Worm (Caenorhabditis elegans) whole organism, young adult: Measurements from ENCODE around the gene sel-1.
A peak's percentile ranks its signal among the peaks of the same experiment; 100 is the strongest.

Experiments
- B0336.3 ChIP-seq: fragments of 200-800 bp; sonication (Bioruptor generic); IDR thresholded peaks from 2 replicates; pipeline ENCODE4 v1.3.6; 2022; ENCODE audit warnings: missing genetic modification characterization, missing compliant biosample characterization
- F10E7.11 ChIP-seq: sonication (generic microtip); optimal IDR thresholded peaks from 2 replicates; lab custom pipeline; 2017; ENCODE audit warnings: mild to moderate bottlenecking, missing genetic modification characterization, moderate library complexity, missing compliant biosample characterization
- F22D6.2 ChIP-seq: sonication (generic microtip); optimal IDR thresholded peaks from 2 replicates; lab custom pipeline; 2016; ENCODE audit warnings: mild to moderate bottlenecking, missing genetic modification characterization, missing compliant biosample characterization
- F52B5.7 ChIP-seq: sonication (generic microtip); optimal IDR thresholded peaks from 2 replicates; lab custom pipeline; 2016; ENCODE audit warnings: mild to moderate bottlenecking, missing genetic modification characterization, missing compliant biosample characterization
- F55B11.4 ChIP-seq: sonication (generic microtip); optimal IDR thresholded peaks from 2 replicates; lab custom pipeline; 2016; ENCODE audit warnings: missing compliant biosample characterization, missing genetic modification characterization, borderline replicate concordance; ENCODE audit not compliant: insufficient read depth
- Y56A3A.18 ChIP-seq: fragments of 200-800 bp; sonication (Bioruptor generic); IDR thresholded peaks from 2 replicates; pipeline ENCODE4 v1.3.6; 2022; ENCODE audit warnings: missing genetic modification reagents, missing genetic modification characterization, missing compliant biosample characterization
- aptf-2 ChIP-seq: fragments of 200-800 bp; sonication (Bioruptor generic); conservative IDR thresholded peaks from 2 replicates; pipeline ENCODE4 v1.3.6; 2022; ENCODE audit warnings: missing genetic modification reagents, missing genetic modification characterization, missing compliant biosample characterization
- aptf-3 ChIP-seq: fragments of 200-800 bp; sonication (Bioruptor generic); IDR thresholded peaks from 2 replicates; pipeline ENCODE4 v1.3.6; 2022; ENCODE audit warnings: missing genetic modification characterization, missing compliant biosample characterization
- athp-1 ChIP-seq: sonication (generic microtip); optimal IDR thresholded peaks from 2 replicates; lab custom pipeline; 2017; ENCODE audit warnings: mild to moderate bottlenecking, missing genetic modification characterization, missing compliant biosample characterization
- bed-2 ChIP-seq: fragments of 200-800 bp; sonication (Bioruptor generic); IDR thresholded peaks from 2 replicates; pipeline ENCODE4 v1.3.6; 2022; ENCODE audit warnings: missing genetic modification reagents, missing genetic modification characterization, missing compliant biosample characterization
- cebp-1 ChIP-seq, 2 experiments: fragments of 200-800 bp in 1 of 2; sonication (Bioruptor generic) in 1 of 2; sonication (generic microtip) in 1 of 2; IDR thresholded peaks in 1 of 2; optimal IDR thresholded peaks in 1 of 2; 2 replicates each; pipeline versions ENCODE4 v1.3.6 to Lab custom; 2017 to 2022; ENCODE audit warnings: missing compliant biosample characterization in 2 of 2, missing genetic modification characterization in 2 of 2, mild to moderate bottlenecking in 1 of 2, missing genetic modification reagents in 1 of 2, moderate library complexity in 1 of 2
- ceh-27 ChIP-seq: fragments of 200-800 bp; sonication (Bioruptor generic); optimal IDR thresholded peaks from 2 replicates; lab custom pipeline; 2018; ENCODE audit warnings: mild to moderate bottlenecking, missing genetic modification characterization, moderate library complexity, missing compliant biosample characterization
- chd-7 ChIP-seq: sonication (generic microtip); optimal IDR thresholded peaks from 2 replicates; lab custom pipeline; 2016; ENCODE audit warnings: mild to moderate bottlenecking, missing genetic modification characterization, moderate library complexity, missing compliant biosample characterization
- dox-1 ChIP-seq: fragments of 200-800 bp; sonication (Bioruptor generic); IDR thresholded peaks from 2 replicates; pipeline ENCODE4 v1.3.6; 2022; ENCODE audit warnings: missing genetic modification reagents, missing genetic modification characterization, missing compliant biosample characterization
- efl-1 ChIP-seq: fragments of 150-350 bp; optimal IDR thresholded peaks from 2 replicates; lab custom pipeline; 2014; ENCODE audit warnings: missing biosample characterization, missing genetic modification reagents, missing genetic modification characterization
- egrh-3 ChIP-seq: fragments of 200-800 bp; sonication (Bioruptor generic); IDR thresholded peaks from 2 replicates; pipeline ENCODE4 v1.3.6; 2022; ENCODE audit warnings: missing genetic modification reagents, missing genetic modification characterization, missing compliant biosample characterization
- ekl-4 ChIP-seq: fragments of 200-800 bp; sonication (Bioruptor generic); IDR thresholded peaks from 2 replicates; pipeline ENCODE4 v1.3.6; 2022; ENCODE audit warnings: missing genetic modification reagents, missing genetic modification characterization, missing compliant biosample characterization
- hlh-26 ChIP-seq: fragments of 200-800 bp; sonication (Bioruptor generic); conservative IDR thresholded peaks from 2 replicates; pipeline ENCODE4 v1.3.6; 2022; ENCODE audit warnings: missing genetic modification reagents, missing genetic modification characterization, missing compliant biosample characterization
- hsf-1 ChIP-seq: fragments of 200-800 bp; sonication (Bioruptor generic); IDR thresholded peaks from 2 replicates; pipeline ENCODE4 v1.3.6; 2022; ENCODE audit warnings: missing genetic modification reagents, missing genetic modification characterization, missing compliant biosample characterization
- lin-54 ChIP-seq: fragments of 200-800 bp; sonication (Bioruptor generic); optimal IDR thresholded peaks from 2 replicates; lab custom pipeline; 2018; ENCODE audit warnings: mild to moderate bottlenecking, missing genetic modification characterization, missing compliant biosample characterization
- madf-3 ChIP-seq: fragments of 200-800 bp; sonication (Bioruptor generic); IDR thresholded peaks from 2 replicates; pipeline ENCODE4 v1.3.6; 2022; ENCODE audit warnings: missing genetic modification reagents, missing genetic modification characterization, missing compliant biosample characterization
- nfya-1 ChIP-seq: sonication (generic microtip); optimal IDR thresholded peaks from 2 replicates; lab custom pipeline; 2017; ENCODE audit warnings: antibody characterized with exemption, missing compliant biosample characterization, missing genetic modification characterization, borderline replicate concordance; ENCODE audit not compliant: insufficient read depth
- nfyb-1 ChIP-seq: fragments of 200-800 bp; sonication (Bioruptor generic); IDR thresholded peaks from 2 replicates; pipeline ENCODE4 v1.3.6; 2022; ENCODE audit warnings: missing genetic modification reagents, missing genetic modification characterization, missing compliant biosample characterization
- pbrm-1 ChIP-seq: fragments of 200-800 bp; sonication (Bioruptor generic); IDR thresholded peaks from 2 replicates; pipeline ENCODE4 v1.3.6; 2022; ENCODE audit warnings: missing genetic modification reagents, missing genetic modification characterization, missing compliant biosample characterization
- rcor-1 ChIP-seq: fragments of 200-800 bp; sonication (Bioruptor generic); IDR thresholded peaks from 2 replicates; pipeline ENCODE4 v1.3.6; 2022; ENCODE audit warnings: missing genetic modification reagents, missing genetic modification characterization, missing compliant biosample characterization
- rpc-1 ChIP-seq, 2 experiments: fragments of 150-350 bp in 1 of 2; sonication (generic microtip) in 1 of 2; optimal IDR thresholded peaks; 2 replicates each; lab custom pipeline; 2014 to 2018; ENCODE audit warnings: missing biosample characterization in 1 of 2, missing genetic modification characterization in 1 of 2, missing genetic modification reagents in 1 of 2, missing genotype in 1 of 2
- sdz-38 ChIP-seq: sonication (generic microtip); optimal IDR thresholded peaks from 2 replicates; lab custom pipeline; 2016; ENCODE audit warnings: missing genotype, missing genetic modification characterization, missing compliant biosample characterization
- sea-2 ChIP-seq: fragments of 200-800 bp; sonication (Bioruptor generic); IDR thresholded peaks from 2 replicates; pipeline ENCODE4 v1.3.6; 2022; ENCODE audit warnings: missing genetic modification characterization, missing compliant biosample characterization
- snpc-1.3 ChIP-seq: sonication (generic microtip); optimal IDR thresholded peaks from 2 replicates; lab custom pipeline; 2017; ENCODE audit warnings: missing genetic modification characterization, mild to moderate bottlenecking, missing compliant biosample characterization, antibody characterized with exemption, moderate library complexity, missing genotype, missing genetic modification reagents; ENCODE audit not compliant: insufficient read depth
- snpc-4 ChIP-seq, 5 experiments: fragments of 150-350 bp in 1 of 5; sonication (generic microtip) in 4 of 5; optimal IDR thresholded peaks; 2 replicates each; lab custom pipeline; 2014 to 2018; ENCODE audit warnings: missing genetic modification characterization in 5 of 5, missing biosample characterization in 3 of 5, antibody characterized with exemption in 2 of 5, mild to moderate bottlenecking in 2 of 5, missing compliant biosample characterization in 2 of 5, missing genotype in 2 of 5, moderate library complexity in 2 of 5, missing genetic modification reagents in 1 of 5
- tbp1 ChIP-seq: fragments of 200-800 bp; sonication (Bioruptor generic); optimal IDR thresholded peaks from 2 replicates; lab custom pipeline; 2018; ENCODE audit warnings: mild to moderate bottlenecking, missing genetic modification characterization, missing compliant biosample characterization
- tlf-1 ChIP-seq: fragments of 200-800 bp; sonication (Bioruptor generic); optimal IDR thresholded peaks from 2 replicates; lab custom pipeline; 2018; ENCODE audit warnings: mild to moderate bottlenecking, missing genetic modification characterization, missing compliant biosample characterization
- unc-130 ChIP-seq: sonication (generic microtip); optimal IDR thresholded peaks from 2 replicates; lab custom pipeline; 2016; ENCODE audit warnings: missing genetic modification reagents, missing genetic modification characterization, missing compliant biosample characterization
- unc-62 ChIP-seq: fragments of 150-350 bp; optimal IDR thresholded peaks from 2 replicates; lab custom pipeline; 2014; ENCODE audit warnings: missing biosample characterization, missing genetic modification reagents, missing genetic modification characterization
- ztf-22 ChIP-seq: fragments of 200-800 bp; sonication (Bioruptor generic); optimal IDR thresholded peaks from 2 replicates; lab custom pipeline; 2018; ENCODE audit warnings: mild to moderate bottlenecking, missing genetic modification characterization, moderate library complexity, missing compliant biosample characterization
- ztf-25 ChIP-seq: fragments of 200-800 bp; sonication (Bioruptor generic); IDR thresholded peaks from 2 replicates; pipeline ENCODE4 v1.3.6; 2022; ENCODE audit warnings: missing genetic modification reagents, missing genetic modification characterization, missing compliant biosample characterization
- ztf-6 ChIP-seq: fragments of 200-800 bp; sonication (Bioruptor generic); IDR thresholded peaks from 2 replicates; pipeline ENCODE4 v1.3.6; 2022; ENCODE audit warnings: missing genetic modification reagents, missing genetic modification characterization, missing compliant biosample characterization

Gene sel-1

DNA sequence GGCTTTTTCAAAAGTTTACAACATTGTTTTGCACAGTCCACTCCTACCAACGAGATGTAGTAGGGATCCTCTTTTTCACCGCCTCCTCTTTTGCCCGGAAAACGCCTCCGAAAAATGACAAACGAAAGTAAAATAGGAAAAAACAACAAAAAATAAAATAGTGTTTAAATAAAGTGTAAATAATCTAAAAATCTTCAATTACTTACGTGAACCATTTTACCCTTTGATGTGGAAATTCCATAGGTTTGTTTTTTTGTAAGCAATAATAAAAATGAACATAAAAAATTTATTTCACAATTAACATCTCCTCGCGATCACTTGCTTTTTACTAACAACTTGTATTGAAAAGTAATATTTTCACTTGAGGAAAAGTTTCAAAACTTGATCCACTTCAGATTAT lies 27.5 kb downstream of the sel-1 start, which contains the start of gene C14C10.1:
TSS of gene C14C10.1 (plus strand) at position 301 of the 400 bp plus-strand sequence.
- TF ChIP-seq ceh-27 (GFP tag; lab: Kevin White, UChicago): no peak
- TF ChIP-seq aptf-3 (GFP tag; lab: Robert Waterston, UW): no peak
- TF ChIP-seq snpc-4 (GFP tag; optimal IDR thresholded peaks at IDR 0.05; lab: Kevin White, UChicago): no peak
- no peak for TF ChIP-seq snpc-4 (tag; optimal IDR thresholded peaks at IDR 0.05; lab: Kevin White, UChicago)
- no peak for TF ChIP-seq pbrm-1 (GFP tag; lab: Robert Waterston, UW)
- TF ChIP-seq ekl-4: no peak
- no peak for TF ChIP-seq unc-130 (GFP tag; lab: Kevin White, UChicago)
- no peak for TF ChIP-seq madf-3 (GFP tag; lab: Robert Waterston, UW)
- TF ChIP-seq F52B5.7 (tag; lab: Kevin White, UChicago): no peak
- TF ChIP-seq sea-2: no peak

DNA sequence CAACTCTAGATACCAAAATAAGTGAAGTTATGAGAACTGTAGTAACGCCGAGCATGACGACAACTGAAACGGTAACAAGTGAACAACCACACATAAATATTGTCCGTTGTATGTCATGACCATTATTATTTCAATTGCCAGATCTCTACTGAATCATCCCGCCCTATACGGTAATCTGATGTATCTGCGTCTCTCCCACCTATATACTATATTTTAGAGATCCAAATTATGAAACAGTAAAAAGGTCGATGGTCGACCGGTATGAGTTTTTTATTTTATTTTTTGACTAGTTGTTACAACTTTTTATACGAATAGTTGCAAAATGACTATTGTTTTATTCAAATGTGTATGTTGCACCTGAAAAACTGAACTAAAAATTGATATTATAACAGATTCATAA lies 30.1 kb downstream of the sel-1 start, which contains the start of gene ttr-43:
TSS of gene ttr-43 (minus strand) at position 101 of the 400 bp plus-strand sequence.
- TF ChIP-seq tbp1 (GFP tag; lab: Kevin White, UChicago) (no peak), efl-1 (GFP tag; lab: Kevin White, UChicago) (no peak)

DNA sequence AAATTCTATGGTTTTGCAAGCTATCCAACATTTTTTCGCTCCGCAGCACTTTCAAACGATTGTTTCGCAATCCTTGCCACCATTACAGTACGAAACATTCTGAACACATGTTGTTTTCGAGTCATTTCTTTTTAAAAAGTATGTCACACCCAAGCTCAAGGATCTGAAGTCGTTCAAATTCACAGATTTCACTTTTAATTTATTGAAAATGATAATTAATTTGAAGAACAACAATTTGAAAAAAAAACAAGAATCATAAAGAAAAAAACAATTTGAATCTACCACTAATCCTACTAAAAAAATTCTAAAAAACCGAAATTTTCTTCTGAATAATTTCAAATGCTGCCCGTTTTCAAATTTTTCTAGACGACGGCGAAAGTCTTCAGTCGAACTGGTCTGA lies 31.8 kb downstream of the sel-1 start, which contains the start of gene C14C10.2:
TSS of gene C14C10.2 (minus strand) at position 101 of the 400 bp plus-strand sequence.
- TF ChIP-seq dox-1 (GFP tag; lab: Robert Waterston, UW) (no peak), cebp-1 (GFP tag; IDR thresholded peaks at IDR 0.05; lab: Robert Waterston, UW) (no peak), cebp-1 (tag; optimal IDR thresholded peaks at IDR 0.05; lab: Kevin White, UChicago) (peak; percentile 2)
- TF ChIP-seq, all 124 proteins: peak for 1

DNA sequence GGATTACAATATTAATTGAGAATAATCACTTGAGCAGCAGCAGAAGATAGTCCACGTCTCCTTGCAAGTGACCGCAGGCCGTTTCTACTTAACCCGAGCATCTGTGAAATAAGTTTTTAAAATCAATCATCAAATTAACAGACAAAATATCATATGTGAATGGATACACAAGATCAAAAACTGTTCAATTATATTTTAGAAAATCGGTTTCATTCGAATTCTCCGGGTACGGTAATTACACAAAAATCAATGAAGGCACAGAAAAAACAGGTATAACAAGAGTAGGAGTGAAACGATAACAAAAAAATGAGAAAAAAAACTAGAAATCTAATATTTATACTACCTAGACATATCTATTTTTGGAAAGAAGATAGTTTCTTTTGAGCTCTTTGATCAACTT lies 35.7 kb downstream of the sel-1 start, which contains the start of gene mma-1:
TSS of gene mma-1 (minus strand) at position 101 of the 400 bp plus-strand sequence.
- TF ChIP-seq hsf-1 (GFP tag; lab: Robert Waterston, UW) (0 out of 2 replicates have a peak, but pooled peaks have one; percentile 27), unc-62 (GFP tag; lab: Kevin White, UChicago) (no peak)

DNA sequence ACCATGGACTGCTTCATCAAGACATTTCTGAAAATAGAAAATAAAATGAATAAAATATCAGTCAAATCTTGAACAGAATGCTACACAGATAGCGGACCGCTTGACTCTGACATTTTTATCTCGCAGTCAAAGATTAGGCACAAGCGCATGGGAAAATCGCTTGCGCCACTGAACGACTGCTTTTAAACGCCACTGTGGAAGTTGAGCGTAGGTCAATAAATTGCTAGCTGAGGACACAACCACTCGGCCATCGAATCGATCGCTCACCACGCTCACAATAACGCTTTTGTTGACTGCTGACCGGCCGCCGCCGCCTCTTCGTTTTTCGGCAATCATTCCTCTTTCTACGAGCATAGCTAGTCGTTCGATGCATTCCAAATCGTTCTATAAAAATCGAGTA lies 36.3 kb downstream of the sel-1 start:
- TF ChIP-seq hlh-26 (no peak), tlf-1 (GFP tag; lab: Kevin White, UChicago) (no peak), snpc-1.3 (tag; lab: Kevin White, UChicago) (peak; percentile 55), F10E7.11 (tag; lab: Kevin White, UChicago) (peak; percentile 54), madf-3 (GFP tag; lab: Robert Waterston, UW) (no peak), snpc-4 (GFP tag; optimal IDR thresholded peaks at IDR 0.05; lab: Kevin White, UChicago) (peak; percentile 40), snpc-4 (tag; optimal IDR thresholded peaks at IDR 0.05; lab: Kevin White, UChicago) (peak in 3 of 4 experiments; percentile 16 to 62 (median 59)), ztf-6 (GFP tag; lab: Robert Waterston, UW) (no peak), bed-2 (GFP tag; lab: Robert Waterston, UW) (no peak), hsf-1 (GFP tag; lab: Robert Waterston, UW) (0 out of 2 replicates have a peak, but pooled peaks have one; percentile 35), aptf-2 (no peak), ztf-25 (GFP tag; lab: Robert Waterston, UW) (0 out of 2 replicates have a peak, but pooled peaks have one; percentile 15), F22D6.2 (tag; lab: Kevin White, UChicago) (no peak), B0336.3 (GFP tag; lab: Robert Waterston, UW) (peak; percentile 74), F55B11.4 (tag; lab: Kevin White, UChicago) (no peak), sdz-38 (tag; lab: Kevin White, UChicago) (no peak), dox-1 (GFP tag; lab: Robert Waterston, UW) (peak; percentile 78), rpc-1 (optimal IDR thresholded peaks at IDR 0.05; lab: Kevin White, UChicago) (peak; percentile 64), rpc-1 (tag; optimal IDR thresholded peaks at IDR 0.05; lab: Kevin White, UChicago) (peak; percentile 78), nfya-1 (tag; lab: Kevin White, UChicago) (no peak), egrh-3 (GFP tag; lab: Robert Waterston, UW) (no peak), Y56A3A.18 (GFP tag; lab: Robert Waterston, UW) (peak; percentile 80; the same call in 1 of the 2 replicates), unc-130 (GFP tag; lab: Kevin White, UChicago) (peak; percentile 2), nfyb-1 (GFP tag; lab: Robert Waterston, UW) (peak; percentile 75; the same call in 1 of the 2 replicates), athp-1 (tag; lab: Kevin White, UChicago) (peak; percentile 70), rcor-1 (GFP tag; lab: Robert Waterston, UW) (no peak), ztf-22 (GFP tag; lab: Kevin White, UChicago) (no peak), lin-54 (peak; percentile 61), chd-7 (tag; lab: Kevin White, UChicago) (peak; percentile 48)
